Worm (Caenorhabditis elegans) whole organism, young adult: ENCODE measurements around the gene flp-5.
"Not testable (repeated sequence)": the region's sequence is repeated elsewhere in the genome, so short reads cannot be mapped to it uniquely, and the experiment has no call there.

ENCODE experiments used
- B0019.2 ChIP-seq: fragments of 200-800 bp; sonication (Bioruptor generic); conservative IDR thresholded peaks from 2 replicates; pipeline ENCODE4 v1.3.6; 2022; ENCODE audit warnings: missing genetic modification reagents, missing genetic modification characterization, missing compliant biosample characterization
- B0035.1 ChIP-seq: sonication (generic microtip); optimal IDR thresholded peaks from 2 replicates; lab custom pipeline; 2016; ENCODE audit warnings: missing genetic modification characterization, mild to moderate bottlenecking, missing compliant biosample characterization, missing genotype, missing genetic modification reagents
- B0336.3 ChIP-seq: fragments of 200-800 bp; sonication (Bioruptor generic); IDR thresholded peaks from 2 replicates; pipeline ENCODE4 v1.3.6; 2022; ENCODE audit warnings: missing genetic modification characterization, missing compliant biosample characterization
- C06A6.2 ChIP-seq: fragments of 200-800 bp; sonication (Bioruptor generic); conservative IDR thresholded peaks from 2 replicates; pipeline ENCODE4 v1.3.6; 2022; ENCODE audit warnings: missing genetic modification characterization, missing compliant biosample characterization
- K11D2.4 ChIP-seq: fragments of 200-800 bp; sonication (Bioruptor generic); IDR thresholded peaks from 2 replicates; pipeline ENCODE4 v1.3.6; 2022; ENCODE audit warnings: missing genetic modification reagents, missing genetic modification characterization, missing compliant biosample characterization
- T07F8.4 ChIP-seq: sonication (generic microtip); optimal IDR thresholded peaks from 2 replicates; lab custom pipeline; 2016; ENCODE audit warnings: mild to moderate bottlenecking, missing genetic modification characterization, moderate library complexity, missing compliant biosample characterization
- Y53F4B.3 ChIP-seq: fragments of 200-800 bp; sonication (Bioruptor generic); IDR thresholded peaks from 2 replicates; pipeline ENCODE4 v1.3.6; 2022; ENCODE audit warnings: missing genetic modification reagents, missing genetic modification characterization, missing compliant biosample characterization
- Y53G8AR.9 ChIP-seq: fragments of 200-800 bp; sonication (Bioruptor generic); conservative IDR thresholded peaks from 2 replicates; pipeline ENCODE4 v1.3.6; 2022; ENCODE audit warnings: missing genetic modification reagents, missing genetic modification characterization, missing compliant biosample characterization
- Y56A3A.18 ChIP-seq: fragments of 200-800 bp; sonication (Bioruptor generic); IDR thresholded peaks from 2 replicates; pipeline ENCODE4 v1.3.6; 2022; ENCODE audit warnings: missing genetic modification reagents, missing genetic modification characterization, missing compliant biosample characterization
- Y67H2A.10 ChIP-seq: fragments of 200-800 bp; sonication (Bioruptor generic); conservative IDR thresholded peaks from 2 replicates; pipeline ENCODE4 v1.3.6; 2022; ENCODE audit warnings: missing genetic modification reagents, missing genetic modification characterization, missing compliant biosample characterization
- Y95B8A.8 ChIP-seq: fragments of 200-800 bp; sonication (Bioruptor generic); IDR thresholded peaks from 2 replicates; pipeline ENCODE4 v1.3.6; 2022; ENCODE audit warnings: missing genetic modification reagents, missing genetic modification characterization, missing compliant biosample characterization
- athp-1 ChIP-seq: sonication (generic microtip); optimal IDR thresholded peaks from 2 replicates; lab custom pipeline; 2017; ENCODE audit warnings: mild to moderate bottlenecking, missing genetic modification characterization, missing compliant biosample characterization
- attf-3 ChIP-seq: fragments of 200-800 bp; sonication (Bioruptor generic); conservative IDR thresholded peaks from 2 replicates; pipeline ENCODE4 v1.3.6; 2022; ENCODE audit warnings: missing genetic modification reagents, missing genetic modification characterization, missing compliant biosample characterization
- cebp-1 ChIP-seq, 2 experiments: fragments of 200-800 bp in 1 of 2; sonication (Bioruptor generic) in 1 of 2; sonication (generic microtip) in 1 of 2; IDR thresholded peaks in 1 of 2; optimal IDR thresholded peaks in 1 of 2; 2 replicates each; pipeline versions ENCODE4 v1.3.6 to Lab custom; 2017 to 2022; ENCODE audit warnings: missing compliant biosample characterization in 2 of 2, missing genetic modification characterization in 2 of 2, mild to moderate bottlenecking in 1 of 2, missing genetic modification reagents in 1 of 2, moderate library complexity in 1 of 2
- ceh-58 ChIP-seq: fragments of 200-800 bp; sonication (Bioruptor generic); IDR thresholded peaks from 2 replicates; pipeline ENCODE4 v1.3.6; 2022; ENCODE audit warnings: missing genetic modification characterization, missing compliant biosample characterization
- dox-1 ChIP-seq: fragments of 200-800 bp; sonication (Bioruptor generic); IDR thresholded peaks from 2 replicates; pipeline ENCODE4 v1.3.6; 2022; ENCODE audit warnings: missing genetic modification reagents, missing genetic modification characterization, missing compliant biosample characterization
- dpff-1 ChIP-seq: sonication (generic microtip); optimal IDR thresholded peaks from 2 replicates; lab custom pipeline; 2017; ENCODE audit warnings: mild to moderate bottlenecking, missing genetic modification characterization, missing compliant biosample characterization
- efl-1 ChIP-seq: fragments of 150-350 bp; optimal IDR thresholded peaks from 2 replicates; lab custom pipeline; 2014; ENCODE audit warnings: missing biosample characterization, missing genetic modification reagents, missing genetic modification characterization
- egl-44 ChIP-seq: fragments of 200-800 bp; sonication (Bioruptor generic); IDR thresholded peaks from 2 replicates; pipeline ENCODE4 v1.3.6; 2022; ENCODE audit warnings: missing genetic modification reagents, missing genetic modification characterization, missing compliant biosample characterization
- ekl-4 ChIP-seq: fragments of 200-800 bp; sonication (Bioruptor generic); IDR thresholded peaks from 2 replicates; pipeline ENCODE4 v1.3.6; 2022; ENCODE audit warnings: missing genetic modification reagents, missing genetic modification characterization, missing compliant biosample characterization
- ets-4 ChIP-seq: fragments of 200-800 bp; sonication (Bioruptor generic); optimal IDR thresholded peaks from 2 replicates; lab custom pipeline; 2018; ENCODE audit warnings: mild to moderate bottlenecking, missing genetic modification characterization, missing compliant biosample characterization
- gei-17 ChIP-seq: fragments of 200-800 bp; sonication (Bioruptor generic); optimal IDR thresholded peaks from 2 replicates; lab custom pipeline; 2018; ENCODE audit warnings: mild to moderate bottlenecking, missing genetic modification characterization, missing compliant biosample characterization
- hlh-26 ChIP-seq: fragments of 200-800 bp; sonication (Bioruptor generic); conservative IDR thresholded peaks from 2 replicates; pipeline ENCODE4 v1.3.6; 2022; ENCODE audit warnings: missing genetic modification reagents, missing genetic modification characterization, missing compliant biosample characterization
- lag-1 ChIP-seq: fragments of 200-800 bp; sonication (Bioruptor generic); IDR thresholded peaks from 2 replicates; pipeline ENCODE4 v1.3.6; 2022; ENCODE audit warnings: missing genetic modification reagents, missing genetic modification characterization, missing compliant biosample characterization
- let-526 ChIP-seq: fragments of 200-800 bp; sonication (Bioruptor generic); IDR thresholded peaks from 2 replicates; pipeline ENCODE4 v1.3.6; 2022; ENCODE audit warnings: missing genetic modification reagents, missing genetic modification characterization, missing compliant biosample characterization
- lin-35 ChIP-seq, 3 experiments: fragments of 150-350 bp in 2 of 3; sonication (generic microtip) in 1 of 3; optimal IDR thresholded peaks; 2 replicates each; lab custom pipeline; 2014 to 2018; ENCODE audit warnings: missing biosample characterization in 3 of 3, missing genetic modification characterization in 3 of 3, missing genetic modification reagents in 3 of 3
- lin-40 ChIP-seq: sonication (generic microtip); optimal IDR thresholded peaks from 2 replicates; lab custom pipeline; 2016; ENCODE audit warnings: missing genetic modification characterization, mild to moderate bottlenecking, missing compliant biosample characterization, missing genotype, missing genetic modification reagents
- lsy-27 ChIP-seq: sonication (generic microtip); optimal IDR thresholded peaks from 2 replicates; lab custom pipeline; 2017; ENCODE audit warnings: missing genetic modification characterization, mild to moderate bottlenecking, missing compliant biosample characterization, antibody characterized with exemption, missing genotype, borderline replicate concordance; ENCODE audit not compliant: insufficient read depth
- madf-10 ChIP-seq: sonication (generic microtip); optimal IDR thresholded peaks from 2 replicates; lab custom pipeline; 2016; ENCODE audit warnings: mild to moderate bottlenecking, missing genetic modification characterization, missing compliant biosample characterization
- madf-6 ChIP-seq: fragments of 200-800 bp; sonication (Bioruptor generic); IDR thresholded peaks from 2 replicates; pipeline ENCODE4 v1.3.6; 2022; ENCODE audit warnings: missing genetic modification reagents, missing genetic modification characterization, missing compliant biosample characterization
- madf-8 ChIP-seq: fragments of 200-800 bp; sonication (Bioruptor generic); conservative IDR thresholded peaks from 2 replicates; pipeline ENCODE4 v1.3.6; 2022; ENCODE audit warnings: missing genetic modification reagents, missing genetic modification characterization, missing compliant biosample characterization
- nhr-80 ChIP-seq: sonication (generic microtip); optimal IDR thresholded peaks from 2 replicates; lab custom pipeline; 2016; ENCODE audit warnings: missing genetic modification characterization, missing compliant biosample characterization
- pha-4 ChIP-seq: fragments of 150-350 bp; sonication (generic microtip); optimal IDR thresholded peaks from 2 replicates; lab custom pipeline; 2014; ENCODE audit warnings: missing biosample characterization, missing genetic modification reagents, missing genetic modification characterization
- rec-8 ChIP-seq, 2 experiments: sonication (generic microtip); optimal IDR thresholded peaks; 2 replicates each; lab custom pipeline; 2016; ENCODE audit warnings: mild to moderate bottlenecking in 2 of 2, missing genetic modification characterization in 2 of 2, missing genetic modification reagents in 2 of 2, missing genotype in 2 of 2, missing biosample characterization in 1 of 2, missing compliant biosample characterization in 1 of 2, moderate library complexity in 1 of 2
- sea-2 ChIP-seq: fragments of 200-800 bp; sonication (Bioruptor generic); IDR thresholded peaks from 2 replicates; pipeline ENCODE4 v1.3.6; 2022; ENCODE audit warnings: missing genetic modification characterization, missing compliant biosample characterization
- snpc-1.1 ChIP-seq: sonication (generic microtip); optimal IDR thresholded peaks from 2 replicates; lab custom pipeline; 2017; ENCODE audit warnings: missing genetic modification characterization, mild to moderate bottlenecking, missing compliant biosample characterization, antibody characterized with exemption, moderate library complexity, missing genotype, missing genetic modification reagents; ENCODE audit not compliant: insufficient read depth
- snpc-1.3 ChIP-seq: sonication (generic microtip); optimal IDR thresholded peaks from 2 replicates; lab custom pipeline; 2017; ENCODE audit warnings: missing genetic modification characterization, mild to moderate bottlenecking, missing compliant biosample characterization, antibody characterized with exemption, moderate library complexity, missing genotype, missing genetic modification reagents; ENCODE audit not compliant: insufficient read depth
- somi-1 ChIP-seq: fragments of 200-800 bp; sonication (Bioruptor generic); optimal IDR thresholded peaks from 2 replicates; lab custom pipeline; 2018; ENCODE audit warnings: mild to moderate bottlenecking, missing genetic modification characterization, missing compliant biosample characterization
- tbx-9 ChIP-seq: sonication (generic microtip); optimal IDR thresholded peaks from 2 replicates; lab custom pipeline; 2016; ENCODE audit warnings: borderline replicate concordance, missing genetic modification characterization, inconsistent platforms, missing compliant biosample characterization
- zfh-2 ChIP-seq: fragments of 200-800 bp; sonication (Bioruptor generic); conservative IDR thresholded peaks from 2 replicates; pipeline ENCODE4 v1.3.6; 2022; ENCODE audit warnings: missing genetic modification reagents, missing genetic modification characterization, missing compliant biosample characterization
- ztf-18 ChIP-seq: sonication (generic microtip); optimal IDR thresholded peaks from 2 replicates; lab custom pipeline; 2016; ENCODE audit warnings: missing genotype, mild to moderate bottlenecking, missing genetic modification characterization, missing compliant biosample characterization
- ztf-22 ChIP-seq: fragments of 200-800 bp; sonication (Bioruptor generic); optimal IDR thresholded peaks from 2 replicates; lab custom pipeline; 2018; ENCODE audit warnings: mild to moderate bottlenecking, missing genetic modification characterization, moderate library complexity, missing compliant biosample characterization
- ztf-26 ChIP-seq: sonication (generic microtip); optimal IDR thresholded peaks from 2 replicates; lab custom pipeline; 2017; ENCODE audit warnings: missing genetic modification characterization, missing compliant biosample characterization

Gene flp-5

ce11 chrX:8521614-8522013 lies 6.4 kb upstream of the flp-5 start, which contains the start of gene C03G5.14:
Gene C03G5.14, plus strand, starts transcription at chrX:8521914.
- TF ChIP-seq lsy-27 (tag; lab: Kevin White, UChicago) (no peak), egl-44 (GFP tag; lab: Robert Waterston, UW) (no peak), dox-1 (GFP tag; lab: Robert Waterston, UW) (no peak), C06A6.2 (GFP tag; lab: Robert Waterston, UW) (no peak), hlh-26 (GFP tag; lab: Robert Waterston, UW) (no peak), ztf-26 (tag; lab: Kevin White, UChicago) (no peak), Y53G8AR.9 (GFP tag; lab: Robert Waterston, UW) (no peak), madf-10 (tag; lab: Kevin White, UChicago) (no peak), lin-35 (GFP tag; optimal IDR thresholded peaks at IDR 0.05; lab: Kevin White, UChicago) (no peak)

DNA sequence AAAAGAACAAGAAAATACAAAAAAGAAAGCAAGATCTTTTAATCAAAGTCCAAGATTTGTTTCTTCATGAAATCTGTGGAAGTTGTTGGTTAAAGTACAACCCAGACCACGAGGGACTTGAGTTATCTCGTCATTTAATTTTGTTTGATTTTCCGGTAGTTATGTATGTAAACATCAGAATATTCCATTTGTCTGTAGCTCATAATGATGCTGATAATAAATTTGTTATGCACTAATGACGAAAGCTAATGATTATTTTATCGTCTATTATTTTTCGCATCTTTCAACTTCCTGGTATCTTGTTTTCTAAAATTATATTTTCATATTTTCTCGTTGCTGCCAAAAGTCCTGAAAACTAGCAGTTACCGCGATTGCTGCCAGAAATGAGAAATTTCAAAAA lies 5.0 kb upstream of the flp-5 start:
- TF ChIP-seq Y56A3A.18 (GFP tag; lab: Robert Waterston, UW) (no peak), lin-40 (tag; lab: Kevin White, UChicago) (no peak), madf-6 (GFP tag; lab: Robert Waterston, UW) (no peak), lag-1 (no peak), nhr-80 (tag; lab: Kevin White, UChicago) (no peak), Y95B8A.8 (GFP tag; lab: Robert Waterston, UW) (no peak), gei-17 (GFP tag; lab: Kevin White, UChicago) (no peak), B0019.2 (GFP tag; lab: Robert Waterston, UW) (no peak), zfh-2 (GFP tag; lab: Robert Waterston, UW) (no peak), pha-4 (tag; lab: Kevin White, UChicago) (no peak), Y67H2A.10 (GFP tag; lab: Robert Waterston, UW) (no peak), dpff-1 (no peak), ets-4 (GFP tag; lab: Kevin White, UChicago) (no peak), lsy-27 (tag; lab: Kevin White, UChicago) (no peak), K11D2.4 (GFP tag; lab: Robert Waterston, UW) (no peak), somi-1 (GFP tag; lab: Kevin White, UChicago) (no peak), madf-8 (GFP tag; lab: Robert Waterston, UW) (no peak), tbx-9 (no peak), ceh-58 (no peak)
- TF ChIP-seq, all 124 proteins: peak for 0

- TF ChIP-seq snpc-1.1 (tag; lab: Kevin White, UChicago); Y67H2A.10 (GFP tag; lab: Robert Waterston, UW); ztf-22: not testable (repeated sequence)
Measured at ce11 chrX:8535006-8535405, 7.0 kb downstream of the flp-5 start, which contains the start of gene nspc-1. Gene nspc-1, minus strand, starts transcription at chrX:8535106.

DNA sequence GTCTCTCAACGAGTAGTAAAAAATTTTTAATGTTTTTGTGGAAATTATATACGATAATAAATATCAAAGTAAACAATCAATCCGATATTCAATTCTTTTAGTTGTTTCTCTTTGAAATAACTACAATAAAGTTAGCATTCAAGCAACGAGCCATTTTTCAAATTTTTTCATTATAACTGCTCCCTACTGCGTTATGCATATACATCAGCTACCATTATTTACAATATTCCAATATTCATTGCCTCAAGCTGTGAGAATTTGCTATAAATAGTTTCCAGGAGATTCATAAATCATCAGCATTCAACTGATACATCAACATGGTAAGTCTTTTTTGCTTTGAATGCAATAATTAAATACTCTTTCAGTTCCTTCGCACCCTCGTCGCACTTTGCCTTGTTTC lies 8.7 kb downstream of the flp-5 start, which contains the start of gene nspc-3:
Gene nspc-3 (plus strand): TSS at position 301 of the 400 bp plus-strand sequence.
- no peak for TF ChIP-seq Y53F4B.3 (GFP tag; lab: Robert Waterston, UW)
- TF ChIP-seq cebp-1 (GFP tag; IDR thresholded peaks at IDR 0.05; lab: Robert Waterston, UW) = no peak
- TF ChIP-seq cebp-1 (tag; optimal IDR thresholded peaks at IDR 0.05; lab: Kevin White, UChicago) = no peak
- no peak for TF ChIP-seq T07F8.4 (tag; lab: Kevin White, UChicago)
- TF ChIP-seq lin-35 (GFP tag; optimal IDR thresholded peaks at IDR 0.05; lab: Kevin White, UChicago) = no peak
- TF ChIP-seq efl-1 (GFP tag; lab: Kevin White, UChicago) = no peak
- TF ChIP-seq ztf-22 = no peak
- TF ChIP-seq nhr-80 (tag; lab: Kevin White, UChicago) = no peak
- TF ChIP-seq ztf-18 (tag; lab: Kevin White, UChicago) = no peak
- TF ChIP-seq sea-2 (GFP tag; lab: Robert Waterston, UW) = no peak
- TF ChIP-seq attf-3 (GFP tag; lab: Robert Waterston, UW) = no peak
- no peak for TF ChIP-seq B0336.3 (GFP tag; lab: Robert Waterston, UW)
- TF ChIP-seq let-526 (GFP tag; lab: Robert Waterston, UW) = no peak
- no peak for TF ChIP-seq B0035.1 (tag; lab: Kevin White, UChicago)
- no peak for TF ChIP-seq athp-1 (tag; lab: Kevin White, UChicago)
- TF ChIP-seq rec-8 (tag; optimal IDR thresholded peaks at IDR 0.05; lab: Kevin White, UChicago) = no peak
- TF ChIP-seq snpc-1.3 (tag; lab: Kevin White, UChicago) = no peak
- TF ChIP-seq ekl-4 (GFP tag; lab: Robert Waterston, UW) = no peak
